Fruit fly (Drosophila melanogaster) whole organism, wandering third instar larva: ENCODE measurements around the gene Hsp23.

Source experiments
- Abd-B ChIP-seq: fragments of >200 bp; optimal IDR thresholded peaks from 2 replicates; lab custom pipeline; 2017; ENCODE audit warnings: missing biosample characterization, missing genetic modification characterization
- CG32264 ChIP-seq: fragments of 200-800 bp; sonication (Bioruptor generic); optimal IDR thresholded peaks from 2 replicates; lab custom pipeline; 2016; ENCODE audit warnings: missing biosample characterization, missing genetic modification characterization
- CG9705 ChIP-seq: fragments of 200-800 bp; sonication (Bioruptor generic); optimal IDR thresholded peaks from 2 replicates; lab custom pipeline; 2018; ENCODE audit warnings: missing biosample characterization, mild to moderate bottlenecking, missing genetic modification characterization
- CrebA ChIP-seq: fragments of 200-800 bp; sonication (Bioruptor generic); optimal IDR thresholded peaks from 2 replicates; lab custom pipeline; 2016; ENCODE audit warnings: missing biosample characterization, mild to moderate bottlenecking, missing genetic modification characterization, borderline replicate concordance
- Dif ChIP-seq: fragments of 200-275, 200-300 bp; sonication (Bioruptor generic); optimal IDR thresholded peaks from 2 replicates; lab custom pipeline; 2018; ENCODE audit warnings: missing biosample characterization, missing genetic modification characterization; ENCODE audit not compliant: partially characterized antibody
- GATAd ChIP-seq: sonication (Bioruptor generic); optimal IDR thresholded peaks from 2 replicates; lab custom pipeline; 2016; ENCODE audit warnings: missing biosample characterization, missing genetic modification characterization
- HLH106 ChIP-seq: fragments of 200-800 bp; optimal IDR thresholded peaks from 3 replicates; lab custom pipeline; 2019; ENCODE audit warnings: missing biosample characterization, mild to moderate bottlenecking, missing genetic modification characterization, moderate library complexity
- Hnf4 ChIP-seq: fragments of 200-800 bp; sonication (Bioruptor generic); optimal IDR thresholded peaks from 2 replicates; lab custom pipeline; 2016; ENCODE audit warnings: missing biosample characterization, mild to moderate bottlenecking, missing genetic modification characterization
- Hr78 ChIP-seq: fragments of >200 bp; optimal IDR thresholded peaks from 2 replicates; lab custom pipeline; 2017; ENCODE audit warnings: missing biosample characterization, missing genetic modification characterization
- Jra ChIP-seq: sonication (Bioruptor generic); optimal IDR thresholded peaks from 2 replicates; lab custom pipeline; 2016; ENCODE audit warnings: missing biosample characterization, missing genetic modification characterization
- Mio ChIP-seq: sonication (Bioruptor generic); optimal IDR thresholded peaks from 2 replicates; lab custom pipeline; 2016; ENCODE audit warnings: missing biosample characterization, missing genetic modification characterization
- Myc ChIP-seq: fragments of >200 bp; optimal IDR thresholded peaks from 2 replicates; lab custom pipeline; 2017
- N ChIP-seq: fragments of >200 bp; optimal IDR thresholded peaks from 2 replicates; lab custom pipeline; 2018; ENCODE audit warnings: missing biosample characterization, missing external identifiers, missing genetic modification characterization
- OdsH ChIP-seq: fragments of 200-800 bp; sonication (Bioruptor generic); optimal IDR thresholded peaks from 2 replicates; lab custom pipeline; 2016; ENCODE audit warnings: missing biosample characterization, mild to moderate bottlenecking, missing genetic modification characterization
- Rel ChIP-seq, 2 experiments: fragments of 200-800 bp; sonication (Bioruptor generic) in 1 of 2; optimal IDR thresholded peaks; 2 replicates in 1 of 2; 3 replicates in 1 of 2; lab custom pipeline; 2016 to 2019; ENCODE audit warnings: mild to moderate bottlenecking in 2 of 2, missing biosample characterization in 2 of 2, missing genetic modification characterization in 2 of 2, moderate library complexity in 1 of 2
- Sp1 ChIP-seq: fragments of 200-800 bp; sonication (Bioruptor generic); optimal IDR thresholded peaks from 3 replicates; lab custom pipeline; 2019; ENCODE audit warnings: missing biosample characterization, mild to moderate bottlenecking, missing genetic modification characterization, moderate library complexity
- Vsx2 ChIP-seq: fragments of 200-300, 225-300 bp; sonication (Bioruptor generic); optimal IDR thresholded peaks from 2 replicates; lab custom pipeline; 2018; ENCODE audit warnings: missing biosample characterization, missing genetic modification characterization; ENCODE audit not compliant: partially characterized antibody
- br ChIP-seq: fragments of 200-800 bp; sonication (Bioruptor generic); optimal IDR thresholded peaks from 2 replicates; lab custom pipeline; 2016; ENCODE audit warnings: missing biosample characterization, missing genetic modification characterization
- brk ChIP-seq: fragments of 200-800 bp; sonication (Bioruptor generic); optimal IDR thresholded peaks from 2 replicates; lab custom pipeline; 2016; ENCODE audit warnings: missing biosample characterization, mild to moderate bottlenecking, missing genetic modification characterization
- dl ChIP-seq, 2 experiments: fragments of 175-275, 200-275 bp in 1 of 2; fragments of 200-275 bp in 1 of 2; sonication (Bioruptor generic); optimal IDR thresholded peaks; lab custom pipeline; 2018; ENCODE audit warnings: mild to moderate bottlenecking in 2 of 2, missing biosample characterization in 2 of 2, missing genetic modification characterization in 2 of 2, moderate library complexity in 2 of 2; ENCODE audit not compliant: partially characterized antibody in 2 of 2, insufficient read depth in 1 of 2
- dmrt93B ChIP-seq: fragments of 200-800 bp; sonication (Bioruptor generic); optimal IDR thresholded peaks from 2 replicates; lab custom pipeline; 2018; ENCODE audit warnings: missing biosample characterization, mild to moderate bottlenecking, missing genetic modification characterization
- dsf ChIP-seq: sonication (Bioruptor generic); optimal IDR thresholded peaks from 2 replicates; lab custom pipeline; 2016; ENCODE audit warnings: missing biosample characterization, missing genetic modification characterization, borderline replicate concordance
- ey ChIP-seq: fragments of 200-800 bp; sonication (Bioruptor generic); optimal IDR thresholded peaks from 2 replicates; lab custom pipeline; 2016; ENCODE audit warnings: missing biosample characterization, missing genetic modification characterization
- foxo ChIP-seq, 2 experiments: fragments of 200-800 bp; sonication (Bioruptor generic); optimal IDR thresholded peaks; 2 replicates in 1 of 2; 3 replicates in 1 of 2; lab custom pipeline; 2016 to 2017; ENCODE audit warnings: missing biosample characterization in 2 of 2, missing genetic modification characterization in 2 of 2
- fru ChIP-seq: fragments of 200-800 bp; sonication (Bioruptor generic); optimal IDR thresholded peaks from 3 replicates; lab custom pipeline; 2016; ENCODE audit warnings: missing biosample characterization, mild to moderate bottlenecking, missing genetic modification characterization
- h ChIP-seq: fragments of 200-800 bp; sonication (Bioruptor generic); optimal IDR thresholded peaks from 3 replicates; lab custom pipeline; 2016; ENCODE audit warnings: missing biosample characterization, mild to moderate bottlenecking, missing genetic modification characterization
- jim ChIP-seq: fragments of 175-275, 200-325 bp; sonication (Bioruptor generic); optimal IDR thresholded peaks from 2 replicates; lab custom pipeline; 2016; ENCODE audit warnings: missing biosample characterization, mild to moderate bottlenecking, missing genetic modification characterization
- lola ChIP-seq: fragments of >200 bp; optimal IDR thresholded peaks from 2 replicates; lab custom pipeline; 2017; ENCODE audit warnings: missing biosample characterization, missing genetic modification characterization
- pan ChIP-seq: fragments of >200 bp; optimal IDR thresholded peaks from 2 replicates; lab custom pipeline; 2017
- psq ChIP-seq: fragments of 200-800 bp; sonication (Bioruptor generic); optimal IDR thresholded peaks from 3 replicates; lab custom pipeline; 2017; ENCODE audit warnings: missing biosample characterization, mild to moderate bottlenecking, missing genetic modification characterization, moderate library complexity
- rgr ChIP-seq: fragments of 200-800 bp; sonication (Bioruptor generic); optimal IDR thresholded peaks from 3 replicates; lab custom pipeline; 2016; ENCODE audit warnings: missing biosample characterization, mild to moderate bottlenecking, missing genetic modification characterization
- sage ChIP-seq: fragments of 200-800 bp; sonication (Bioruptor generic); optimal IDR thresholded peaks from 2 replicates; lab custom pipeline; 2016; ENCODE audit warnings: missing biosample characterization, mild to moderate bottlenecking, missing genetic modification characterization
- sv ChIP-seq: fragments of 200-800 bp; sonication (Bioruptor generic); optimal IDR thresholded peaks from 3 replicates; lab custom pipeline; 2016; ENCODE audit warnings: missing biosample characterization, missing genetic modification characterization
- tai ChIP-seq: sonication (Bioruptor generic); optimal IDR thresholded peaks from 2 replicates; lab custom pipeline; 2016; ENCODE audit warnings: missing biosample characterization, missing genetic modification characterization
- usp ChIP-seq: fragments of >200 bp; optimal IDR thresholded peaks from 2 replicates; lab custom pipeline; 2017; ENCODE audit warnings: missing biosample characterization, missing genetic modification characterization
- woc ChIP-seq: sonication (Bioruptor generic); optimal IDR thresholded peaks from 2 replicates; lab custom pipeline; 2016; ENCODE audit warnings: missing biosample characterization, mild to moderate bottlenecking, missing genetic modification characterization

The Hsp23 gene

DNA sequence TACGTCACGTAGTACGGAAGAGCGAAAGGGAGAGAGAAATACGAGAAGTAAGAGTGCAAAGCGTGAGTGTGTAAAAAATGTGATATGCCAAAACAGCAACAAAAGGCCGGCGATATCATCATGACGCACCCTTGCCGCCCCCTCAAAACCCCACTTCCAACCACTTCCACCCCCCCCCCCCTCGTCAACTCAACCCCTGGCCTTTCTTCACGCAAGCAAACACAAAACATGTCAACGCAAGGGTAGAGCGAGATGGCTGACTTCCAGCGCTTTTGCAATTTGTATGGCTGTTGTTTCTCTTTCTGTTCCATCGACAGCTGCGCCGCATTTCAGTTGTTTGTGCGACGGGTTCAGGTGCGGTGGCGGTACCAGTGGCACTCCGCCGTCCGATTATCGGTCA is 46.0 kb upstream of the Hsp23 start:
- TF ChIP-seq tai (GFP tag; lab: Kevin White, UChicago) = no peak
- TF ChIP-seq Mio (GFP tag; lab: Kevin White, UChicago) = no peak
- no peak for TF ChIP-seq HLH106 (tag; lab: Kevin White, UChicago)
- TF ChIP-seq GATAd (GFP tag; lab: Kevin White, UChicago) = no peak
- TF ChIP-seq N (GFP tag; lab: Kevin White, UChicago) = no peak
- TF ChIP-seq Hnf4 (GFP tag; lab: Kevin White, UChicago) = no peak
- no peak for TF ChIP-seq CG32264 (GFP tag; lab: Kevin White, UChicago)
- no peak for TF ChIP-seq sv
- TF ChIP-seq rgr = peak; percentile 13
- no peak for TF ChIP-seq brk (GFP tag; lab: Kevin White, UChicago)
- no peak for TF ChIP-seq lola
- no peak for TF ChIP-seq jim (GFP tag; lab: Kevin White, UChicago)
- peak; percentile 4 for TF ChIP-seq Sp1 (GFP tag; lab: Kevin White, UChicago)
- TF ChIP-seq Dif (GFP tag; lab: Kevin White, UChicago) = no peak
- TF ChIP-seq Jra (GFP tag; lab: Kevin White, UChicago) = no peak
- TF ChIP-seq OdsH = peak; percentile 11
- no peak for TF ChIP-seq CrebA (GFP tag; lab: Kevin White, UChicago)
- peak; percentile 4 for TF ChIP-seq dmrt93B (GFP tag; lab: Kevin White, UChicago)
- TF ChIP-seq h = peak; percentile 33
- no peak for TF ChIP-seq CG9705 (GFP tag; lab: Kevin White, UChicago)
- peak in 1 of 2 experiments; percentile 14 for TF ChIP-seq foxo (GFP tag; optimal IDR thresholded peaks at IDR 0.05; lab: Kevin White, UChicago)
- no peak for TF ChIP-seq usp (GFP tag; lab: Kevin White, UChicago)
- no peak for TF ChIP-seq Abd-B (GFP tag; lab: Kevin White, UChicago)
- TF ChIP-seq psq (GFP tag; lab: Kevin White, UChicago) = peak; percentile 73
- no peak for TF ChIP-seq br (GFP tag; lab: Kevin White, UChicago)
- TF ChIP-seq dl (GFP tag; optimal IDR thresholded peaks at IDR 0.05; lab: Kevin White, UChicago; ENCODE audit: insufficient read depth in 1 of 2, partially characterized antibody in 2 of 2) = peak in 1 of 2 experiments; percentile 0
- TF ChIP-seq Myc (lab: Kevin White, UChicago) = no peak
- TF ChIP-seq Rel (GFP tag; optimal IDR thresholded peaks at IDR 0.05; lab: Kevin White, UChicago) = no peak
- TF ChIP-seq Rel (tag; optimal IDR thresholded peaks at IDR 0.05; lab: Kevin White, UChicago) = peak; percentile 91
- no peak for TF ChIP-seq Hr78 (GFP tag; lab: Kevin White, UChicago)
- TF ChIP-seq Vsx2 (GFP tag; lab: Kevin White, UChicago) = no peak
- TF ChIP-seq pan = no peak
- TF ChIP-seq ey (GFP tag; lab: Kevin White, UChicago) = no peak
- no peak for TF ChIP-seq sage (GFP tag; lab: Kevin White, UChicago)
- TF ChIP-seq fru = no peak

DNA sequence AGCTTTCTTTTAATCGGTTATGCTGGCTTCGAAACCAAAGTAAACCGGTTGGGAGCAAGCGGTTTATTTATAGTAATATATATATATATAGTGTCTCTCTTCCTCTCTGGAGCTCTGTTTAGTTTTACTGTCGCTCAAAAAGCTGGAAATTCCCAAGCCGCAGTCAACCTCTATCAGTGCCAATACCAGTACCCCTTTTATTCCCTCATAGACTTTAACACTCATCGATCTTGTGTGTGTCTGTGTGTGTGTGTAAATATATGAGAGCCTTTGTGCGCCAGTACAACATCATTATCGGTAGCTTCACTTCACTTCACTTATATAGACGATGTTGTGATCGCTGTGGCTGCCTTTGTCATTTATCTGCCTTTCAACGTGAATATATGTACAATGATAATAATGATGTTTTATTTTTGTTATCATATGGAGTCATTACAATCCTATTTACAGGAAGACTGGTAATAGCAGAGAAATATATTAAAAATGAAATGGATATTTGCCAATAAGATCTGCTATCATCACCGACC is 43.7 kb upstream of the Hsp23 start:
- TF ChIP-seq CrebA (GFP tag; lab: Kevin White, UChicago) (no peak), dl (GFP tag; optimal IDR thresholded peaks at IDR 0.05; lab: Kevin White, UChicago; ENCODE audit: insufficient read depth in 1 of 2, partially characterized antibody in 2 of 2) (peak in 1 of 2 experiments; percentile 40)

DNA sequence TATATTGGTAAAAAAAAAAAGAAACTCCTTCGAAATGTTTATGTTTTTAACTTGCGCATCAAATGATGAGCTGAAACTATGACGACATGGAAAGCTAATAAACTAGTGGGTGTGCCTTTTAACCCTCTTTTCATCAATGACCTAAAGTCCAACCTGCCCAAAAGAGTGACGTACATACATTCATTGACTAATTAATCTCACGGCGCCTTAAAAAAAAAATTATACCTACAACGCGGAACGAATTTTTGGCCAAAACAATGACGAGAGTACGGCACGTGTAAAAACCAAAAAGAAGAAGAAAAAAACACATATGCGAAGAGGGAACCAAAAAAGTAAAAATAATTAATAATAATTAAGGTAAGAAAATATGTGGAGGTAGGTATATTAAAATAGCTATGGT is 43.2 kb upstream of the Hsp23 start, which contains the start of gene PGRP-LC:
TSS of gene PGRP-LC (plus strand) at position 301 of the 400 bp plus-strand sequence.
- TF ChIP-seq Rel (GFP tag; optimal IDR thresholded peaks at IDR 0.05; lab: Kevin White, UChicago) (no peak), Rel (tag; optimal IDR thresholded peaks at IDR 0.05; lab: Kevin White, UChicago) (no peak), tai (GFP tag; lab: Kevin White, UChicago) (no peak), Abd-B (GFP tag; lab: Kevin White, UChicago) (no peak), sv (no peak), dsf (no peak), Hnf4 (GFP tag; lab: Kevin White, UChicago) (no peak), woc (GFP tag; lab: Kevin White, UChicago) (no peak), sage (GFP tag; lab: Kevin White, UChicago) (no peak), HLH106 (tag; lab: Kevin White, UChicago) (no peak), dmrt93B (GFP tag; lab: Kevin White, UChicago) (no peak), Vsx2 (GFP tag; lab: Kevin White, UChicago) (no peak), fru (no peak), pan (no peak), jim (GFP tag; lab: Kevin White, UChicago) (no peak), lola (no peak), Sp1 (GFP tag; lab: Kevin White, UChicago) (no peak)
